Fruit fly (Drosophila melanogaster) whole organism, embryonic: ENCODE data around the gene SMSr.
A peak's percentile ranks its signal among the peaks of the same experiment; 100 is the strongest.

Experiments
- ATbp ChIP-seq: fragments of 200-800 bp; sonication (Bioruptor generic); optimal IDR thresholded peaks from 2 replicates; lab custom pipeline; 2017; ENCODE audit warnings: missing biosample characterization, mild to moderate bottlenecking, missing genetic modification characterization, missing genetic modification reagents
- Aef1 ChIP-seq: fragments of 200-800 bp; sonication (Bioruptor generic); IDR thresholded peaks from 3 replicates; pipeline ENCODE4 v1.3.6; 2022; ENCODE audit warnings: missing biosample characterization, missing genetic modification characterization
- B-H2 ChIP-seq: fragments of 200-800 bp; sonication (Bioruptor generic); optimal IDR thresholded peaks from 2 replicates; lab custom pipeline; 2018; ENCODE audit warnings: missing biosample characterization, mild to moderate bottlenecking, missing genetic modification characterization
- CG10543 ChIP-seq: fragments of 200-800 bp; sonication (Bioruptor generic); optimal IDR thresholded peaks from 3 replicates; lab custom pipeline; 2017; ENCODE audit warnings: missing biosample characterization, mild to moderate bottlenecking, missing genetic modification characterization, moderate library complexity
- CG13287 ChIP-seq: fragments of 200-800 bp; sonication (Bioruptor generic); IDR thresholded peaks from 2 replicates; pipeline ENCODE4 v1.3.6; 2022; ENCODE audit warnings: missing biosample characterization, missing genetic modification characterization; ENCODE audit not compliant: partially characterized antibody
- CG15601 ChIP-seq: fragments of 200-800 bp; sonication (Bioruptor generic); optimal IDR thresholded peaks from 3 replicates; lab custom pipeline; 2019; ENCODE audit warnings: missing biosample characterization, mild to moderate bottlenecking, missing genetic modification characterization, moderate library complexity
- CG17802 ChIP-seq: fragments of 200-800 bp; sonication (Bioruptor generic); optimal IDR thresholded peaks from 2 replicates; lab custom pipeline; 2018; ENCODE audit warnings: missing biosample characterization, mild to moderate bottlenecking, missing genetic modification characterization, moderate library complexity
- CG18599 ChIP-seq: fragments of 200-800 bp; sonication (Bioruptor generic); optimal IDR thresholded peaks from 3 replicates; lab custom pipeline; 2017; ENCODE audit warnings: missing biosample characterization, missing genetic modification characterization, mild to moderate bottlenecking, moderate library complexity, missing genetic modification reagents
- CG31388 ChIP-seq: fragments of 200-800 bp; sonication (Bioruptor generic); optimal IDR thresholded peaks from 2 replicates; lab custom pipeline; 2016; ENCODE audit warnings: missing biosample characterization, missing genetic modification characterization
- CG3281 ChIP-seq: fragments of 200-800 bp; sonication (Bioruptor generic); optimal IDR thresholded peaks from 3 replicates; lab custom pipeline; 2017; ENCODE audit warnings: missing biosample characterization, mild to moderate bottlenecking, missing genetic modification characterization
- CG4424 ChIP-seq: fragments of 200-800 bp; sonication (Bioruptor generic); optimal IDR thresholded peaks from 3 replicates; lab custom pipeline; 2016; ENCODE audit warnings: missing biosample characterization, missing genetic modification characterization
- CG6791 ChIP-seq: fragments of 200-800 bp; sonication (Bioruptor generic); IDR thresholded peaks from 3 replicates; pipeline ENCODE4 v1.3.6; 2022; ENCODE audit warnings: missing biosample characterization, missing genetic modification characterization; ENCODE audit not compliant: partially characterized antibody
- CG7357 ChIP-seq: fragments of 200-800 bp; sonication (Bioruptor generic); IDR thresholded peaks from 3 replicates; pipeline ENCODE4 v1.3.6; 2022; ENCODE audit warnings: missing biosample characterization, missing genetic modification characterization
- CG7372 ChIP-seq: fragments of 200-800 bp; sonication (Bioruptor generic); IDR thresholded peaks from 2 replicates; pipeline ENCODE4 v1.3.6; 2022; ENCODE audit warnings: missing biosample characterization, missing genetic modification characterization
- CG8281 ChIP-seq: fragments of 200-800 bp; sonication (Bioruptor generic); optimal IDR thresholded peaks from 2 replicates; lab custom pipeline; 2018; ENCODE audit warnings: missing biosample characterization, mild to moderate bottlenecking, missing genetic modification characterization, moderate library complexity
- CG8388 ChIP-seq: fragments of 200-800 bp; sonication (Bioruptor generic); optimal IDR thresholded peaks from 2 replicates; lab custom pipeline; 2019; ENCODE audit warnings: missing biosample characterization, mild to moderate bottlenecking, missing genetic modification characterization, moderate library complexity
- CG8478 ChIP-seq: fragments of >200 bp; optimal IDR thresholded peaks from 2 replicates; lab custom pipeline; 2018
- CG9437 ChIP-seq: fragments of 200-800 bp; sonication (Bioruptor generic); optimal IDR thresholded peaks from 2 replicates; lab custom pipeline; 2018; ENCODE audit warnings: missing biosample characterization, mild to moderate bottlenecking, missing genetic modification characterization
- CTCF ChIP-seq: fragments of 200-800 bp; sonication (Bioruptor generic); optimal IDR thresholded peaks from 2 replicates; lab custom pipeline; 2017; ENCODE audit warnings: missing biosample characterization, mild to moderate bottlenecking, missing genetic modification characterization, moderate library complexity
- Doc3 ChIP-seq: fragments of 200-800 bp; sonication (Bioruptor generic); IDR thresholded peaks from 3 replicates; pipeline ENCODE4 v1.3.6; 2022; ENCODE audit warnings: missing biosample characterization, missing genetic modification characterization; ENCODE audit not compliant: partially characterized antibody
- Gsc ChIP-seq: fragments of 200-800 bp; sonication (Bioruptor generic); IDR thresholded peaks from 2 replicates; pipeline ENCODE4 v1.3.6; 2022; ENCODE audit warnings: missing biosample characterization, missing genetic modification characterization
- Gug ChIP-seq: fragments of 200-800 bp; sonication (Bioruptor generic); IDR thresholded peaks from 4 replicates; pipeline ENCODE4 v1.3.6; 2022; ENCODE audit warnings: missing biosample characterization, missing genetic modification characterization
- HLHmδ ChIP-seq: fragments of 200-800 bp; sonication (Bioruptor generic); optimal IDR thresholded peaks from 2 replicates; lab custom pipeline; 2018; ENCODE audit warnings: missing biosample characterization, mild to moderate bottlenecking, missing genetic modification characterization, moderate library complexity
- Hey ChIP-seq: fragments of 200-800 bp; sonication (Bioruptor generic); optimal IDR thresholded peaks from 3 replicates; lab custom pipeline; 2018; ENCODE audit warnings: missing biosample characterization, mild to moderate bottlenecking, missing genetic modification characterization
- Hmx ChIP-seq: fragments of 200-800 bp; sonication (Bioruptor generic); optimal IDR thresholded peaks from 2 replicates; lab custom pipeline; 2016; ENCODE audit warnings: missing biosample characterization, missing genetic modification characterization
- Hr3 ChIP-seq: fragments of 200-800 bp; sonication (Bioruptor generic); optimal IDR thresholded peaks from 3 replicates; lab custom pipeline; 2016; ENCODE audit warnings: missing biosample characterization, missing genetic modification characterization
- Hr51 ChIP-seq, 2 experiments: fragments of 200-800 bp; sonication (Bioruptor generic); optimal IDR thresholded peaks; 2 replicates in 1 of 2; 3 replicates in 1 of 2; lab custom pipeline; 2016 to 2018; ENCODE audit warnings: missing biosample characterization in 2 of 2, missing genetic modification characterization in 2 of 2, mild to moderate bottlenecking in 1 of 2, moderate library complexity in 1 of 2
- Hr78 ChIP-seq, 2 experiments: fragments of 200-800 bp in 1 of 2; fragments of >200 bp in 1 of 2; sonication (Bioruptor generic) in 1 of 2; optimal IDR thresholded peaks; 2 replicates each; lab custom pipeline; 2017 to 2019; ENCODE audit warnings: missing biosample characterization in 2 of 2, missing genetic modification characterization in 2 of 2, mild to moderate bottlenecking in 1 of 2, moderate library complexity in 1 of 2
- MTF-1 ChIP-seq: fragments of 200-800 bp; sonication (Bioruptor generic); optimal IDR thresholded peaks from 2 replicates; lab custom pipeline; 2018; ENCODE audit warnings: missing biosample characterization, mild to moderate bottlenecking, missing genetic modification characterization, borderline replicate concordance
- Mes4 ChIP-seq: fragments of 200-800 bp; sonication (Bioruptor generic); optimal IDR thresholded peaks from 2 replicates; lab custom pipeline; 2016; ENCODE audit warnings: missing biosample characterization, missing genetic modification characterization
- Myb ChIP-seq: fragments of 200-800 bp; sonication (Bioruptor generic); optimal IDR thresholded peaks from 2 replicates; lab custom pipeline; 2016; ENCODE audit warnings: missing biosample characterization, missing genetic modification characterization
- NC2α ChIP-seq: fragments of 200-800 bp; sonication (Bioruptor generic); optimal IDR thresholded peaks from 2 replicates; lab custom pipeline; 2016; ENCODE audit warnings: missing biosample characterization, missing genetic modification characterization
- Rfx ChIP-seq: fragments of 200-800 bp; sonication (Bioruptor generic); IDR thresholded peaks from 2 replicates; pipeline ENCODE4 v1.3.6; 2022; ENCODE audit warnings: missing biosample characterization, missing genetic modification characterization
- Sox100B ChIP-seq: fragments of 200-800 bp; sonication (Bioruptor generic); optimal IDR thresholded peaks from 3 replicates; lab custom pipeline; 2018; ENCODE audit warnings: missing biosample characterization, mild to moderate bottlenecking, missing genetic modification characterization
- Sox102F ChIP-seq: fragments of 200-800 bp; sonication (Bioruptor generic); optimal IDR thresholded peaks from 2 replicates; lab custom pipeline; 2018; ENCODE audit warnings: missing biosample characterization, mild to moderate bottlenecking, missing genetic modification characterization, moderate library complexity
- bigmax ChIP-seq: fragments of 200-800 bp; sonication (Bioruptor generic); optimal IDR thresholded peaks from 2 replicates; lab custom pipeline; 2018; ENCODE audit warnings: missing biosample characterization, mild to moderate bottlenecking, missing genetic modification characterization
- bowl ChIP-seq: fragments of 200-800 bp; sonication (Bioruptor generic); IDR thresholded peaks from 2 replicates; pipeline ENCODE4 v1.3.6; 2022; ENCODE audit warnings: missing biosample characterization, missing genetic modification characterization
- chif ChIP-seq, 2 experiments: fragments of 200-800 bp; sonication (Bioruptor generic); optimal IDR thresholded peaks; 3 replicates each; lab custom pipeline; 2016; ENCODE audit warnings: missing biosample characterization in 2 of 2, missing genetic modification characterization in 2 of 2
- crol ChIP-seq: fragments of 200-800 bp; sonication (Bioruptor generic); IDR thresholded peaks from 2 replicates; pipeline ENCODE4 v1.3.6; 2022; ENCODE audit warnings: missing biosample characterization, missing genetic modification characterization
- dan ChIP-seq: fragments of 200-800 bp; sonication (Bioruptor generic); IDR thresholded peaks from 2 replicates; pipeline ENCODE4 v1.3.6; 2022; ENCODE audit warnings: missing biosample characterization, missing genetic modification characterization
- fd102C ChIP-seq: fragments of 200-800 bp; sonication (Bioruptor generic); optimal IDR thresholded peaks from 2 replicates; lab custom pipeline; 2018; ENCODE audit warnings: missing biosample characterization, mild to moderate bottlenecking, missing genetic modification characterization, moderate library complexity
- gcm2 ChIP-seq: fragments of 200-800 bp; sonication (Bioruptor generic); optimal IDR thresholded peaks from 2 replicates; lab custom pipeline; 2016; ENCODE audit warnings: missing biosample characterization, missing genetic modification characterization
- nau ChIP-seq: fragments of 200-800 bp; sonication (Bioruptor generic); optimal IDR thresholded peaks from 3 replicates; lab custom pipeline; 2017; ENCODE audit warnings: missing biosample characterization, mild to moderate bottlenecking, missing genetic modification characterization, missing genetic modification reagents
- oc ChIP-seq: fragments of 200-800 bp; sonication (Bioruptor generic); optimal IDR thresholded peaks from 2 replicates; lab custom pipeline; 2018; ENCODE audit warnings: missing biosample characterization, mild to moderate bottlenecking, missing genetic modification characterization, moderate library complexity
- pita ChIP-seq: fragments of 200-800 bp; sonication (Bioruptor generic); optimal IDR thresholded peaks from 2 replicates; lab custom pipeline; 2017; ENCODE audit warnings: missing biosample characterization, mild to moderate bottlenecking, missing genetic modification characterization
- sisA ChIP-seq: fragments of 200-800 bp; sonication (Bioruptor generic); IDR thresholded peaks from 2 replicates; pipeline ENCODE4 v1.3.6; 2022; ENCODE audit warnings: missing biosample characterization, missing genetic modification characterization
- tll ChIP-seq, 2 experiments: fragments of 200-800 bp in 1 of 2; fragments of >200 bp in 1 of 2; sonication (Bioruptor generic) in 1 of 2; optimal IDR thresholded peaks; 2 replicates each; lab custom pipeline; 2017 to 2019; ENCODE audit warnings: missing biosample characterization in 2 of 2, missing genetic modification characterization in 2 of 2, mild to moderate bottlenecking in 1 of 2, moderate library complexity in 1 of 2
- trh ChIP-seq: fragments of 200-800 bp; sonication (Bioruptor generic); optimal IDR thresholded peaks from 2 replicates; lab custom pipeline; 2016; ENCODE audit warnings: missing biosample characterization, missing genetic modification characterization
- vvl ChIP-seq: fragments of 200-800 bp; sonication (Bioruptor generic); IDR thresholded peaks from 2 replicates; pipeline ENCODE4 v1.3.6; 2022; ENCODE audit warnings: missing biosample characterization, missing genetic modification characterization

Gene SMSr

dm6 chr3L:7356386-7357117, 24.7 kb downstream of the SMSr start, which contains the start of gene CTCF (continued):
- TF ChIP-seq Sox102F (GFP tag; lab: Kevin White, UChicago) (peak; percentile 57), CG8478 (lab: Kevin White, UChicago) (no peak), CG13287 (peak; percentile 94), Mes4 (GFP tag; lab: Kevin White, UChicago) (peak; percentile 33), Gug (GFP tag; lab: Robert Waterston, UW) (peak; percentile 6; the same call in 1 of the 4 replicates), CG17802 (tag; lab: Kevin White, UChicago) (no peak), Gsc (GFP tag; lab: Robert Waterston, UW) (no peak), Doc3 (GFP tag; lab: Robert Waterston, UW) (peak; percentile 84), MTF-1 (GFP tag; lab: Kevin White, UChicago) (no peak), Hr3 (GFP tag; lab: Kevin White, UChicago) (peak; percentile 13), trh (GFP tag; lab: Kevin White, UChicago) (no peak), tll (GFP tag; optimal IDR thresholded peaks at IDR 0.05; lab: Kevin White, UChicago) (no peak), CG10543 (GFP tag; lab: Kevin White, UChicago) (no peak), CG7372 (no peak), CG31388 (GFP tag; lab: Kevin White, UChicago) (no peak), nau (GFP tag; lab: Kevin White, UChicago) (no peak), ATbp (GFP tag; lab: Kevin White, UChicago) (no peak), bowl (no peak), chif (GFP tag; optimal IDR thresholded peaks at IDR 0.05; lab: Kevin White, UChicago) (peak in 1 of 2 experiments; percentile 50), CTCF (GFP tag; lab: Kevin White, UChicago) (peak; percentile 100), CG8388 (no peak), CG18599 (GFP tag; lab: Kevin White, UChicago) (no peak), crol (no peak), Rfx (GFP tag; lab: Robert Waterston, UW) (peak; percentile 63; the same call in 1 of the 2 replicates), Hey (tag; lab: Kevin White, UChicago) (no peak), Myb (peak; percentile 60), vvl (GFP tag; lab: Robert Waterston, UW) (peak; percentile 24; the same call in 1 of the 2 replicates), CG6791 (GFP tag; lab: Robert Waterston, UW) (peak; percentile 68; the same call in 1 of the 3 replicates), Aef1 (GFP tag; lab: Robert Waterston, UW) (no peak), CG3281 (GFP tag; lab: Kevin White, UChicago) (no peak), Hr78 (GFP tag; optimal IDR thresholded peaks at IDR 0.05; lab: Kevin White, UChicago) (no peak), NC2α (GFP tag; lab: Kevin White, UChicago) (peak; percentile 43), CG7357 (no peak), Sox100B (GFP tag; lab: Kevin White, UChicago) (no peak), Hmx (GFP tag; lab: Kevin White, UChicago) (no peak), dan (GFP tag; lab: Robert Waterston, UW) (no peak), B-H2 (GFP tag; lab: Kevin White, UChicago) (no peak), CG4424 (GFP tag; lab: Kevin White, UChicago) (peak; percentile 43), oc (no peak), pita (GFP tag; lab: Kevin White, UChicago) (no peak), sisA (GFP tag; lab: Robert Waterston, UW) (peak; percentile 19; the same call in 1 of the 2 replicates), fd102C (GFP tag; lab: Kevin White, UChicago) (no peak), gcm2 (GFP tag; lab: Kevin White, UChicago) (no peak), Hr51 (GFP tag; optimal IDR thresholded peaks at IDR 0.05; lab: Kevin White, UChicago) (no peak), HLHmδ (GFP tag; lab: Kevin White, UChicago) (no peak), CG9437 (GFP tag; lab: Kevin White, UChicago) (peak; percentile 49), bigmax (GFP tag; lab: Kevin White, UChicago) (no peak), CG8281 (tag; lab: Kevin White, UChicago) (no peak), CG15601 (tag; lab: Kevin White, UChicago) (peak; percentile 34)
